Worm (Caenorhabditis elegans) whole organism, early embryonic: ENCODE results near the gene coq-6.

Experiments used
- B0310.2 ChIP-seq: sonication (generic microtip); optimal IDR thresholded peaks from 2 replicates; lab custom pipeline; 2016; ENCODE audit warnings: mild to moderate bottlenecking, missing genetic modification characterization, missing compliant biosample characterization
- F13C5.2 ChIP-seq: sonication (generic microtip); optimal IDR thresholded peaks from 2 replicates; lab custom pipeline; 2017; ENCODE audit warnings: mild to moderate bottlenecking, missing genetic modification characterization, inconsistent platforms, missing compliant biosample characterization
- aly-1 ChIP-seq: sonication (generic microtip); optimal IDR thresholded peaks from 2 replicates; lab custom pipeline; 2016; ENCODE audit warnings: missing genetic modification characterization, missing compliant biosample characterization
- ama-1 ChIP-seq: fragments of 150-350 bp; optimal IDR thresholded peaks from 2 replicates; lab custom pipeline; 2014
- ceh-13 ChIP-seq: fragments of 200-800 bp; sonication (Bioruptor generic); optimal IDR thresholded peaks from 2 replicates; lab custom pipeline; 2018; ENCODE audit warnings: mild to moderate bottlenecking, missing genetic modification characterization, missing compliant biosample characterization
- ceh-36 ChIP-seq: sonication (generic microtip); optimal IDR thresholded peaks from 2 replicates; lab custom pipeline; 2016; ENCODE audit warnings: missing genetic modification characterization, inconsistent platforms, missing compliant biosample characterization
- ets-7 ChIP-seq: sonication (generic microtip); optimal IDR thresholded peaks from 2 replicates; lab custom pipeline; 2016; ENCODE audit warnings: missing genotype, missing genetic modification characterization, missing compliant biosample characterization
- flt-1 ChIP-seq: fragments of 200-800 bp; sonication (Bioruptor generic); IDR thresholded peaks from 2 replicates; pipeline ENCODE4 v1.3.6; 2022; ENCODE audit warnings: missing genetic modification characterization, missing compliant biosample characterization
- hmbx-1 ChIP-seq: sonication (generic microtip); optimal IDR thresholded peaks from 2 replicates; lab custom pipeline; 2016; ENCODE audit warnings: mild to moderate bottlenecking, missing genetic modification characterization, missing compliant biosample characterization
- hmg-4 ChIP-seq: fragments of 200-800 bp; sonication (Bioruptor generic); optimal IDR thresholded peaks from 2 replicates; lab custom pipeline; 2018; ENCODE audit warnings: mild to moderate bottlenecking, missing genetic modification characterization, missing compliant biosample characterization
- hnd-1 ChIP-seq: sonication (generic microtip); optimal IDR thresholded peaks from 2 replicates; lab custom pipeline; 2016; ENCODE audit warnings: missing genetic modification characterization, missing compliant biosample characterization
- pes-1 ChIP-seq: fragments of 200-800 bp; sonication (Bioruptor generic); IDR thresholded peaks from 2 replicates; pipeline ENCODE4 v1.3.6; 2022; ENCODE audit warnings: missing genetic modification reagents, missing genetic modification characterization, missing compliant biosample characterization
- scrt-1 ChIP-seq: fragments of 200-800 bp; sonication (Bioruptor generic); IDR thresholded peaks from 2 replicates; pipeline ENCODE4 v1.3.6; 2022; ENCODE audit warnings: missing genetic modification characterization, missing compliant biosample characterization
- sea-1 ChIP-seq: fragments of 200-800 bp; sonication (Bioruptor generic); conservative IDR thresholded peaks from 2 replicates; pipeline ENCODE4 v1.3.6; 2022; ENCODE audit warnings: missing genetic modification characterization, missing compliant biosample characterization
- tbx-11 ChIP-seq: fragments of 200-800 bp; sonication (Bioruptor generic); IDR thresholded peaks from 2 replicates; pipeline ENCODE4 v1.3.6; 2022; ENCODE audit warnings: missing genetic modification characterization, missing compliant biosample characterization
- tbx-37 ChIP-seq: fragments of 200-800 bp; sonication (Bioruptor generic); conservative IDR thresholded peaks from 2 replicates; pipeline ENCODE4 v1.3.6; 2022; ENCODE audit warnings: missing genetic modification reagents, missing genetic modification characterization, missing compliant biosample characterization
- tra-4 ChIP-seq: sonication (generic microtip); optimal IDR thresholded peaks from 2 replicates; lab custom pipeline; 2017; ENCODE audit warnings: missing genetic modification characterization, missing compliant biosample characterization

coq-6 gene

DNA sequence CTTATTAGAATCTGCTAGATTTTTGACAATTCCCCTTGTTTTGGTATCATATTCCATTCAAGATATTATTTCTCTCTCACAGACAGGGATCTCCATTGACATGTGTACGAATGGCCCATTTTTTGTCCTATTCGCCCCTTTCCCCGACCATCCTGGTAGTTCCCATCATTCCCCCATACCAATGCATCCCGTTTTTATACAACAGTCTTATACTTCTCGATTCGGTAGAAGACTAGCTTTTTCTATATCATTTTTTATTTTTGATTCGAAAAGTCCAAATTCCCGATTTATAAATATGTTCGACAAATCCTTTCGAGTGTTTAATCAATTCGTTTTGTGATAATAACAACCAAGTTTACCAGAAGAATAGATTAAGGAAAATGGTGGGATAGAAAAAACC is 9.7 kb upstream of the coq-6 start:
- no peak for TF ChIP-seq pes-1 (GFP tag; lab: Robert Waterston, UW)
- TF ChIP-seq tra-4, result no peak
- no peak for TF ChIP-seq hnd-1 (tag; lab: Kevin White, UChicago)
- no peak for TF ChIP-seq tbx-37 (GFP tag; lab: Robert Waterston, UW)
- no peak for TF ChIP-seq sea-1 (GFP tag; lab: Robert Waterston, UW)
- TF ChIP-seq aly-1 (tag; lab: Kevin White, UChicago), result no peak
- no peak for TF ChIP-seq flt-1 (GFP tag; lab: Robert Waterston, UW)
- no peak for TF ChIP-seq tbx-11
- no peak for TF ChIP-seq ets-7 (tag; lab: Kevin White, UChicago)
- no peak for TF ChIP-seq ceh-36 (tag; lab: Kevin White, UChicago)

DNA sequence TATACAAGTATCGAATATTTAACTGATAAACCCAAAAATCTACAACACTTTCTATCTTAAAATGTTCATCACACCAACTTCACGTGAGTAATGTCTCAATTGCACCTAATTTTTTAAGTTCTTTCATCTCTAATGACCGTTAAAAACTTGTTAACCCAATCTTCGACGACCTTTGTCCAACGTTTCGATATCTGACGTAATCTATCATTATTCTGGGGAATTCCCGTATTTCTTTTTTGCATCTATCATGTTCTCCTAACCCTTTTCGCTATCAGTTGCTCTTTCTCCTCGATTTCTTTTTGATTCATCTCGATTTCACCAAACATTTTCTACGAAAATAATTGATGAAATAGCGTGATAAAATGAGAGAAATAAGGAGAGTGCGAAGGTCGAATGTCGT is 8.9 kb upstream of the coq-6 start:
- no peak for TF ChIP-seq tra-4
- TF ChIP-seq B0310.2 (tag; lab: Kevin White, UChicago), result no peak
- no peak for TF ChIP-seq aly-1 (tag; lab: Kevin White, UChicago)
- TF ChIP-seq sea-1 (GFP tag; lab: Robert Waterston, UW), result no peak
- no peak for TF ChIP-seq tbx-11
- TF ChIP-seq hmg-4 (GFP tag; lab: Kevin White, UChicago), result no peak
- no peak for TF ChIP-seq F13C5.2 (tag; lab: Kevin White, UChicago)
- TF ChIP-seq ceh-13, result no peak
- TF ChIP-seq hmbx-1, result no peak
- no peak for TF ChIP-seq ets-7 (tag; lab: Kevin White, UChicago)
- TF ChIP-seq ceh-36 (tag; lab: Kevin White, UChicago), result no peak
- no peak for TF ChIP-seq flt-1 (GFP tag; lab: Robert Waterston, UW)
- no peak for TF ChIP-seq scrt-1 (GFP tag; lab: Robert Waterston, UW)
- no peak for TF ChIP-seq hnd-1 (tag; lab: Kevin White, UChicago)
- no peak for TF ChIP-seq ama-1
- TF ChIP-seq tbx-37 (GFP tag; lab: Robert Waterston, UW), result no peak
- TF ChIP-seq pes-1 (GFP tag; lab: Robert Waterston, UW), result no peak

DNA sequence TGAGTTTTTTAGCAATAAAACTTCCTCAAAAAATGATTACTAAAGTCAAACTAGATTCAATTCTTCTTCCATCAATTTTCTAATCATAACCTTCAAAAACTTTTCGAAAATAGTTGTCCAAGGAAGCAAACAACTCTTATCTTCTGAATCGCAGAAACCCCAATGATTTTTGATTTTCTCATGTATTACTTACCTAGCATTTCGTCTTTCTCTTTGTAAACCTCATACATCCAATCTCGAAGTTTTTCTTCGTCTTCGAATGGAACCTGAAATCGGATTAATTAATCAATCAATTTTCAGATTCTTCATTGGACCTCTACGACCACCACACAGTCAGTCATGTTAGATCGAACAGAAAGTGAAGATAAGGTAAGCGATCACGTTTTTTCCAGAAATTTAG is 7.9 kb upstream of the coq-6 start, which contains the start of gene K07B1.4:
TSS of gene K07B1.4 (plus strand) at position 301 of the 400 bp plus-strand sequence.
- no peak for TF ChIP-seq F13C5.2 (tag; lab: Kevin White, UChicago)

DNA sequence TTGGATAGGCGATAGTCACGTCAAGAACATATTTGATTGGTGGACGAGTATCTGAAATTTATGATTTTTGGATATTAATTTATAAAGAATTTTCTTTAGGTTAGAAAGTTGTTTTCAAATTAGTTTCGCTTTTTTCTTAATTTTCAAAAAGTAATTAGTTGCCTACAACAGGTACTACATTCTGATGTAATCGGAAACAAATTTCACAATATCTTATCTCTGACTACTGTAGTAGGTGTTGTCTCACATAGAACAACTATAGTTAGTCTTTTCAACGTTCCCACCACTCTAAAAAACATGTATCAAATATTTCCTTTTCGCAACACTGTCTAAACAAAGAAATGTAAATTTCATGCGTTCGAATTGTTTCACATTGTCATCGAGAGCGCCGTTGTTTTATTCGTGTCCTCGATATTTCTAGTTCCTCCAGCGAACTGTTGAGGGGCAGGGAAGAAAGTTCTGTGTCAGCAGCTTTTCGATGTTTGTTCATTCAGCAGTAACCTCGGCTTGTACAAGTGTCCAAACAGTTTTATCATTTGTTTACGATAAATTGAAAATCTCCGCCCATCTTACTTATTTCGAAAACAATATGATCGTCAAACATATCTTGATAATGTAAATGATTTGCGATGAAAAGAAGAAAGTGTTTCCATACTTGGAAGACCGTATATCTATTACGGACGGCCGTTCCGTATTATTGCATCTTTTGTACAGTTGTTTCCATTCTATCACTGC is 7.2 kb upstream of the coq-6 start:
- TF ChIP-seq sea-1 (GFP tag; lab: Robert Waterston, UW), result no peak
- TF ChIP-seq ets-7 (tag; lab: Kevin White, UChicago), result no peak
- TF ChIP-seq flt-1 (GFP tag; lab: Robert Waterston, UW), result no peak
- TF ChIP-seq scrt-1 (GFP tag; lab: Robert Waterston, UW), result no peak

DNA sequence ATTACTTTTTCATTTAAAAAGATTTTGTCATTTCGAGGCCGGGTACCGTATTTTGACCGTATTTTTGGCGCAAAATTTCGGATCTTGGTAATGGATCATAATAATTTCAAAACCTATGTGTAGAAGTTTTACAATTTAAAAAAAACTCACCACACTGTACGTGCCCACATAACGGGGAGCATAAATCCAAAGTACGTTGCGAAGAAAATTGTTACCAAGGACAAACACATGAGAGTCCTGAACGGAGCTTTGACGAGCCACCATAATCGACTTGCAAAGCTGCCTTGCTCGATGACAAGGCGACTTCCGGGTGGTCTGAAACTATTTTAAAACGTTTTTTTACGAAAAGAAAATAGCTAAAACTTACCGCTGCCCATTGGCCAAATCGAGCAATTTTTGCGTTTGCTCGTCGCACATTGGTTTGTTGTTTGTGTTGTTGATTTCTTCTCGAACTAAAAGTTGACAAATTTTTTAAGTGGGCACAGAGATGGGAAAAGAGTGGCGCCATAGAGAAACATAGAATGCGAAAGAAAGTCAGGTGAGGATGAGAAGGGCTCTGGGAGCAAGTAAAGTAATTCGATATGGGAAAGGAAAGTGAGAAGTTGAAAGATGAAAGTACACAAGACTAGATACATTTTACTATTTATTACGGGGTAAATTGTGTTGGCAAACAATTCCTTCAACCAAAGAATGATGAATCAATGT is 3.8 kb upstream of the coq-6 start:
- no peak for TF ChIP-seq hnd-1 (tag; lab: Kevin White, UChicago)
- TF ChIP-seq aly-1 (tag; lab: Kevin White, UChicago), result no peak
- no peak for TF ChIP-seq pes-1 (GFP tag; lab: Robert Waterston, UW)
- no peak for TF ChIP-seq hmbx-1
- TF ChIP-seq ama-1, result no peak
- no peak for TF ChIP-seq flt-1 (GFP tag; lab: Robert Waterston, UW)
- TF ChIP-seq tra-4, result no peak
- no peak for TF ChIP-seq tbx-11
- TF ChIP-seq B0310.2 (tag; lab: Kevin White, UChicago), result no peak
- no peak for TF ChIP-seq ceh-36 (tag; lab: Kevin White, UChicago)
- TF ChIP-seq scrt-1 (GFP tag; lab: Robert Waterston, UW), result no peak
- no peak for TF ChIP-seq hmg-4 (GFP tag; lab: Kevin White, UChicago)
- TF ChIP-seq tbx-37 (GFP tag; lab: Robert Waterston, UW), result no peak
- no peak for TF ChIP-seq F13C5.2 (tag; lab: Kevin White, UChicago)
- TF ChIP-seq sea-1 (GFP tag; lab: Robert Waterston, UW), result no peak
- no peak for TF ChIP-seq ets-7 (tag; lab: Kevin White, UChicago)
- TF ChIP-seq ceh-13, result no peak

DNA sequence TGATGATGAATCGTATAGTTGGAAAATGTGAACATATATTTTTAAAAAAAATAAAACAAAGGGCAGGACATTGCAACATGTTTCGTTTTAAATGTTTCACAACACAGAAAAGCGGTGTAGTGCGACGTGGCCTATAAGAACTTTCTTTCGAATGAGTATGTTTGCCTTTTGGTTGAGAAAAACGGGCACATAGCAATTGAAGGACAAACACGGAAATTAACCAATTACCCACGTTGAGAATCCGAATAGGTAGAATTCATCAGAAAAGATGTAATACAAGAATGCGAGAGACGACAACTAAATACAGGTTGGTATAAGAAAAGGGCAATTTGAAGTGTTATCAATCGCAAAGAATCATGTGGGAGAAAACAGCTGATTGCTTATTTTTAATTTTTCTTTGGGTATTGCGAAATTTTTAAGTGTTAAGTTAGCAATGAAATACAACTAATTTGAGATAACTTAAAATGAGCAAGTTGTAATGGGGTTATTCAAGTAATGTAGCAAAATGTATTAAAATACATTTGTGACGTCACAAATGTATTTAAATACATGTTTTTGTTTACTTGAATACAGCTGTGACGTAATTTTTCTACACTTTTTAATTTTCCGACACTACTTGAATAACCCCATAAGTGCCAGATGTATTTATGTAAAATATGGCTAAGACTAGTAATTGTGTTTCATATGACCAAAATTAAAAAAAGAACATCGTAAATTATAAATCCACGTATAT is 3.1 kb upstream of the coq-6 start, which contains the start of gene acl-14:
TSS of gene acl-14 (minus strand) at position 316 of the 733 bp plus-strand sequence.
- no peak for TF ChIP-seq pes-1 (GFP tag; lab: Robert Waterston, UW)
- no peak for TF ChIP-seq B0310.2 (tag; lab: Kevin White, UChicago)
- no peak for TF ChIP-seq tra-4
- TF ChIP-seq ceh-36 (tag; lab: Kevin White, UChicago), result no peak
- TF ChIP-seq ama-1, result no peak
- TF ChIP-seq flt-1 (GFP tag; lab: Robert Waterston, UW), result no peak
- TF ChIP-seq scrt-1 (GFP tag; lab: Robert Waterston, UW), result no peak
- TF ChIP-seq F13C5.2 (tag; lab: Kevin White, UChicago), result no peak
- no peak for TF ChIP-seq tbx-11
- no peak for TF ChIP-seq hnd-1 (tag; lab: Kevin White, UChicago)

DNA sequence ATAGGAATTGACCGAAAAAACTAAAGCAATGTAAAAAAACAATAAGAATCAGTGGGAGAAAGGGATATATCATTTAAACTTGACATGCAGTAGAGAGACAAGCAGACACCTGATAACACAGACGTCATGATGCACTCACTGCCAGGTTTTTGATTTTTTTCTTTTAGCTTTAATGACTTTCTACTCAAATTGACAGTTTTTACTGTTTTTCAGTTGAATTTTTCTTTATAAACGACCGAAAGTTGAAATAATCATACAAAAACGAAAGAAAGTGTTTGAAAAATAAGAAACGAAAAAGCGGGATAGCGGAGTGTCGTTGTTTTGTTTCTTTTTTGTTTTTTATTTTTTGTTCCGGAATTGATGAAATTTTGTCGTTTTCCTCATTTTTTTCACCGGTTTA is 2.3 kb upstream of the coq-6 start, which contains the start of gene ucp-4:
TSS of gene ucp-4 (plus strand) at position 83 of the 400 bp plus-strand sequence.
- TF ChIP-seq tbx-11 (no peak), ceh-36 (tag; lab: Kevin White, UChicago) (no peak), ceh-13 (no peak), tra-4 (no peak), F13C5.2 (tag; lab: Kevin White, UChicago) (no peak), sea-1 (GFP tag; lab: Robert Waterston, UW) (no peak), ama-1 (no peak), B0310.2 (tag; lab: Kevin White, UChicago) (no peak), aly-1 (tag; lab: Kevin White, UChicago) (no peak), hmg-4 (GFP tag; lab: Kevin White, UChicago) (no peak), pes-1 (GFP tag; lab: Robert Waterston, UW) (no peak), scrt-1 (GFP tag; lab: Robert Waterston, UW) (no peak), flt-1 (GFP tag; lab: Robert Waterston, UW) (no peak)
